Worm (Caenorhabditis elegans) whole organism, early embryonic: Measurements from ENCODE around the gene bath-4.

Source experiments
- ama-1 ChIP-seq: fragments of 150-350 bp; optimal IDR thresholded peaks from 2 replicates; lab custom pipeline; 2014
- ceh-13 ChIP-seq: fragments of 200-800 bp; sonication (Bioruptor generic); optimal IDR thresholded peaks from 2 replicates; lab custom pipeline; 2018; ENCODE audit warnings: mild to moderate bottlenecking, missing genetic modification characterization, missing compliant biosample characterization
- flt-1 ChIP-seq: fragments of 200-800 bp; sonication (Bioruptor generic); IDR thresholded peaks from 2 replicates; pipeline ENCODE4 v1.3.6; 2022; ENCODE audit warnings: missing genetic modification characterization, missing compliant biosample characterization
- hmbx-1 ChIP-seq: sonication (generic microtip); optimal IDR thresholded peaks from 2 replicates; lab custom pipeline; 2016; ENCODE audit warnings: mild to moderate bottlenecking, missing genetic modification characterization, missing compliant biosample characterization
- hmg-4 ChIP-seq: fragments of 200-800 bp; sonication (Bioruptor generic); optimal IDR thresholded peaks from 2 replicates; lab custom pipeline; 2018; ENCODE audit warnings: mild to moderate bottlenecking, missing genetic modification characterization, missing compliant biosample characterization
- scrt-1 ChIP-seq: fragments of 200-800 bp; sonication (Bioruptor generic); IDR thresholded peaks from 2 replicates; pipeline ENCODE4 v1.3.6; 2022; ENCODE audit warnings: missing genetic modification characterization, missing compliant biosample characterization
- tra-4 ChIP-seq: sonication (generic microtip); optimal IDR thresholded peaks from 2 replicates; lab custom pipeline; 2017; ENCODE audit warnings: missing genetic modification characterization, missing compliant biosample characterization

- TF ChIP-seq ceh-13 (GFP tag; lab: Kevin White, UChicago), result no peak
- no peak for TF ChIP-seq tra-4
- TF ChIP-seq hmg-4 (GFP tag; lab: Kevin White, UChicago), result no peak
- no peak for TF ChIP-seq ama-1 (lab: Kevin White, UChicago)
- TF ChIP-seq scrt-1 (GFP tag; lab: Robert Waterston, UW), result no peak
- TF ChIP-seq hmbx-1 (tag; lab: Kevin White, UChicago), result no peak
- no peak for TF ChIP-seq flt-1
Observed at ce11 chrII:1912741-1913140, 5.0 kb downstream of the bath-4 start, which contains the start of gene math-31.
